Worm (Caenorhabditis elegans): ENCODE measurements around the gene ZK816.3.

The ZK816.3 gene

DNA sequence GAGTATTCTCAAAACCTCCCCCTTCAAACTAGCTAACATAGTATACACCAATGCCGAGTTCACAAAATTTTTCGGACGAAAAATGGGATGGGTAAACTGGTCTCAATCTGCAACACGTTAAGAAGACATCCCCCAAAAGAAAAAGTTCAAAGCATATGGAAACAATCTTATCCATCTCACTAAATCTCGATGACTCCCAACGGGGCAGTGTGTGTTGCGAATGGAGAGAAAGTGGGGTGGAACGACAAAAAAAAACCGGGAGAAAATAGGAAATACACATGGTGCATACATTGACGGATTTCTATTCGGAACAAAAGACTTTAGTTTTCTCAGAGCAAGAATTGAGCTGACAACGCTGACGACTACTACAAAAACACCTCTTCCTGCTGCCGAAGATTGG is 27.1 kb downstream of the ZK816.3 start:
- TF ChIP-seq elt-3 (tag; optimal IDR thresholded peaks at IDR 0.05), result no peak
- TF ChIP-seq fkh-4 (tag; optimal IDR thresholded peaks at IDR 0.05; ENCODE audit: borderline replicate concordance), result peak; percentile 50
- no peak for TF ChIP-seq C04F5.9 (tag; optimal IDR thresholded peaks at IDR 0.05)
- no peak for TF ChIP-seq nhr-28 (tag; optimal IDR thresholded peaks at IDR 0.05)
- TF ChIP-seq dsc-1 (tag; optimal IDR thresholded peaks at IDR 0.05), result peak; percentile 88
- TF ChIP-seq sox-4 (tag; optimal IDR thresholded peaks at IDR 0.05), result no peak
- no peak for TF ChIP-seq elt-2 (tag; optimal IDR thresholded peaks at IDR 0.05)

DNA sequence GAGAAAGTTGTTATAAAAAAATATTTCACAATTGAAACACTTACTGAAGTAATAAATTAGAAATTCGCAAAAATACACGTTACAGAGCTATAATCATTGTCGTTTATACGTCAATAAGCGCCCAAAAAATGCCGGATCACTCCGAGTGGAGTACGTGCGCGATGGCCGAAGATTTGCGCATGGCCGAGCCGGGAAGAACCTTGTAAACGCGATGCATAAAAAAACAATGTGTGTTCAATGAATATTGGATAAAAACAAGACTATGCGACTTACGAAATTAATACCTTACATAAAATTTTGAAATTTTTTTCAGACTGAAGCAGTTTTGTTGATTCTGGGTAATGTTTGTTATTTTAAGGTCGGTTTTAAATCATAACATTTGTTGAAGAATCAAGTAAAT is 30.9 kb downstream of the ZK816.3 start, which contains the start of gene sorf-1:
TSS of gene sorf-1 (minus strand) at position 135 of the 400 bp plus-strand sequence.
- TF ChIP-seq snu-23 (GFP tag; optimal IDR thresholded peaks at IDR 0.05) (peak; percentile 59), nhr-85 (tag) (peak; percentile 80), nhr-90 (tag; optimal IDR thresholded peaks at IDR 0.05; ENCODE audit: poor library complexity) (peak; percentile 46), hpl-2 (GFP tag; optimal IDR thresholded peaks at IDR 0.05) (no peak), irx-1 (tag; optimal IDR thresholded peaks at IDR 0.05) (peak; percentile 18), C16A3.4 (tag; optimal IDR thresholded peaks at IDR 0.05) (peak; percentile 30), nhr-12 (tag; optimal IDR thresholded peaks at IDR 0.05) (no peak), nhr-19 (GFP tag; conservative IDR thresholded peaks at IDR 0.05) (peak; percentile 41), unc-62 (GFP tag; optimal IDR thresholded peaks at IDR 0.05) (no peak), swsn-7 (tag; optimal IDR thresholded peaks at IDR 0.05) (peak; percentile 54), hlh-4 (tag; optimal IDR thresholded peaks at IDR 0.05) (no peak), lin-14 (GFP tag; optimal IDR thresholded peaks at IDR 0.05) (peak; percentile 73), blmp-1 (tag; optimal IDR thresholded peaks at IDR 0.05) (peak; percentile 28), nhr-47 (tag; optimal IDR thresholded peaks at IDR 0.05) (peak; percentile 58), rnt-1 (tag; optimal IDR thresholded peaks at IDR 0.05) (peak; percentile 95), egl-13 (tag; optimal IDR thresholded peaks at IDR 0.05) (peak; percentile 11), grh-1 (GFP tag; IDR thresholded peaks at IDR 0.05) (no peak), tbx-2 (tag; optimal IDR thresholded peaks at IDR 0.05) (peak; percentile 56), fkh-8 (tag; optimal IDR thresholded peaks at IDR 0.05) (peak; percentile 42), fkh-4 (tag; optimal IDR thresholded peaks at IDR 0.05; ENCODE audit: borderline replicate concordance) (peak; percentile 52), pax-3 (tag; optimal IDR thresholded peaks at IDR 0.05) (no peak), nhr-71 (tag; optimal IDR thresholded peaks at IDR 0.05) (peak; percentile 71), tlp-1 (tag; optimal IDR thresholded peaks at IDR 0.05) (no peak), lsy-2 (tag; optimal IDR thresholded peaks at IDR 0.05) (peak in 1 of 2 experiments; percentile 23), efl-1 (optimal IDR thresholded peaks at IDR 0.05) (peak; percentile 6 to 11), efl-1 (GFP tag; optimal IDR thresholded peaks at IDR 0.05 in 1 of 2) (peak in 1 of 2 experiments; percentile 74), dpl-1 (GFP tag; optimal IDR thresholded peaks at IDR 0.05) (peak in 2 of 3 experiments; percentile 22 to 46), pqm-1 (tag; optimal IDR thresholded peaks at IDR 0.05) (no peak), lir-3 (tag; optimal IDR thresholded peaks at IDR 0.05; ENCODE audit: poor library complexity) (peak; percentile 77), C04F5.9 (tag; optimal IDR thresholded peaks at IDR 0.05) (peak; percentile 18), sptf-1 (tag; optimal IDR thresholded peaks at IDR 0.05) (no peak), dsc-1 (tag; optimal IDR thresholded peaks at IDR 0.05) (peak; percentile 63), ceh-90 (tag; optimal IDR thresholded peaks at IDR 0.05) (peak; percentile 47), unc-86 (tag; optimal IDR thresholded peaks at IDR 0.05) (no peak), ztf-11 (tag; optimal IDR thresholded peaks at IDR 0.05) (peak in 1 of 2 experiments; percentile 56), xbp-1 (tag; optimal IDR thresholded peaks at IDR 0.05) (peak; percentile 42), vab-15 (tag; optimal IDR thresholded peaks at IDR 0.05) (peak; percentile 17), ceh-8 (GFP tag; optimal IDR thresholded peaks at IDR 0.05) (no peak), nhr-20 (tag; optimal IDR thresholded peaks at IDR 0.05) (peak; percentile 49)
